Worm (Caenorhabditis elegans): ENCODE results near the gene F56C3.8.

The F56C3.8 gene

ce11 chrX:1393891-1394290, 9.5 kb upstream of the F56C3.8 start, which contains the start of gene F56C3.9:
TSS of gene F56C3.9 (minus strand) at chrX:1393991.
- TF ChIP-seq C08G9.2 (tag; optimal IDR thresholded peaks at IDR 0.05), result no peak
- TF ChIP-seq che-1 (tag; optimal IDR thresholded peaks at IDR 0.05), result no peak
- no peak for TF ChIP-seq lim-6 (tag; optimal IDR thresholded peaks at IDR 0.05)
- no peak for TF ChIP-seq sox-2 (GFP tag; IDR thresholded peaks at IDR 0.05)
- no peak for TF ChIP-seq elt-4 (tag; optimal IDR thresholded peaks at IDR 0.05)
- TF ChIP-seq unc-55 (GFP tag; optimal IDR thresholded peaks at IDR 0.05), result no peak
- TF ChIP-seq tbx-7 (tag; optimal IDR thresholded peaks at IDR 0.05), result no peak
- no peak for TF ChIP-seq pax-1 (tag; optimal IDR thresholded peaks at IDR 0.05)
- TF ChIP-seq ceh-14 (tag; optimal IDR thresholded peaks at IDR 0.05), result no peak
- no peak for TF ChIP-seq npax-4 (tag; optimal IDR thresholded peaks at IDR 0.05)
- TF ChIP-seq Y22D7AL.16 (tag; optimal IDR thresholded peaks at IDR 0.05), result no peak
- TF ChIP-seq sox-4 (tag; optimal IDR thresholded peaks at IDR 0.05), result no peak
- TF ChIP-seq dve-1 (tag; optimal IDR thresholded peaks at IDR 0.05), result no peak
- no peak for TF ChIP-seq C38D4.7 (GFP tag; optimal IDR thresholded peaks at IDR 0.05)

- TF ChIP-seq C08G9.2 (tag; optimal IDR thresholded peaks at IDR 0.05) (no peak), ttx-3 (tag; optimal IDR thresholded peaks at IDR 0.05) (no peak), eyg-1 (tag; optimal IDR thresholded peaks at IDR 0.05) (no peak), nfya-1 (tag; optimal IDR thresholded peaks at IDR 0.05) (peak; percentile 19), hlh-6 (tag; optimal IDR thresholded peaks at IDR 0.05) (no peak), ceh-31 (tag; optimal IDR thresholded peaks at IDR 0.05) (peak; percentile 44), pha-2 (tag; optimal IDR thresholded peaks at IDR 0.05) (no peak), ceh-2 (tag; optimal IDR thresholded peaks at IDR 0.05) (no peak), hlh-30 (tag; optimal IDR thresholded peaks at IDR 0.05; ENCODE audit: insufficient read depth) (peak; percentile 73), K02D7.2 (tag; optimal IDR thresholded peaks at IDR 0.05) (no peak), unc-42 (tag; optimal IDR thresholded peaks at IDR 0.05) (peak; percentile 50), sdc-2 (tag; optimal IDR thresholded peaks at IDR 0.05) (peak; percentile 98), unc-86 (tag; optimal IDR thresholded peaks at IDR 0.05) (no peak), ceh-24 (tag; optimal IDR thresholded peaks at IDR 0.05) (no peak), ets-4 (tag; optimal IDR thresholded peaks at IDR 0.05) (no peak), ceh-6 (GFP tag; optimal IDR thresholded peaks at IDR 0.05) (no peak), mec-3 (tag; optimal IDR thresholded peaks at IDR 0.05; ENCODE audit: borderline replicate concordance) (no peak), dve-1 (tag; optimal IDR thresholded peaks at IDR 0.05) (no peak)
Observed at ce11 chrX:1389382-1389983, 5.0 kb upstream of the F56C3.8 start.

- TF ChIP-seq pha-2 (tag; optimal IDR thresholded peaks at IDR 0.05) (no peak), sdc-2 (tag; optimal IDR thresholded peaks at IDR 0.05) (peak; percentile 93), pag-3 (tag; optimal IDR thresholded peaks at IDR 0.05; ENCODE audit: borderline replicate concordance) (no peak)
Observed at ce11 chrX:1386893-1387367, 2.5 kb upstream of the F56C3.8 start, which contains the start of gene F56C3.1. TSS of gene F56C3.1 (plus strand) at chrX:1387317.

DNA sequence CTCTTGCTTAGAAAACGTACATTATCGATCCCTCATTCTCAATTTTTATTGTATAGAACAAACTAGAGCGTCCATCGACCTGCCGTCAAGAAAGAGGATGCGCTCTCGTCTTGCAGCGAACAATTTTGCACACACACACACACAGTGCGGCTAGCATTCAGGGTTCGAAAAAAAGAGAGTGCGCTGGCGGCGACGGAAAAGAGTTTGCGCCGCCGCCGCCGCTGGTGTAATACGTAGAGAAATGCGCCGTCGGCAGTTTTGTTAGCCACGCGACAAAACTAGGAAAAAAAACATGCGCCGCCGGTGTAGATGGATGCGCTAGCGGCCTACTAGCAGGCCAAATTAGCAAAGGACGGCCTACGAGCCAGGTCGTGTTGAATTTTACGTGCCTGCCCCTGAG, 892 bp downstream of the F56C3.8 start:
- TF ChIP-seq K09A11.1 (tag; optimal IDR thresholded peaks at IDR 0.05; ENCODE audit: insufficient read depth), result no peak
- peak; percentile 64 for TF ChIP-seq sdc-2 (tag; optimal IDR thresholded peaks at IDR 0.05)

ce11 chrX:1381565-1381964, 2.9 kb downstream of the F56C3.8 start, which contains the start of gene F56C3.10:
TSS of gene F56C3.10 (minus strand) at chrX:1381665.
- TF ChIP-seq madf-2 (tag; optimal IDR thresholded peaks at IDR 0.05), result no peak
- no peak for TF ChIP-seq nfya-1 (tag; optimal IDR thresholded peaks at IDR 0.05)

Measured in whole organism, late embryonic.